Worm (Caenorhabditis elegans) whole organism, mixed stage, embryonic: ENCODE results near the gene arrd-14.

Source experiments
- nhr-12 ChIP-seq: fragments of 150-350 bp; optimal IDR thresholded peaks from 2 replicates; lab custom pipeline; 2014; ENCODE audit warnings: missing biosample characterization, missing genetic modification characterization
- nhr-237 ChIP-seq: fragments of 150-350 bp; optimal IDR thresholded peaks from 2 replicates; lab custom pipeline; 2014; ENCODE audit warnings: missing biosample characterization, missing genetic modification characterization
- unc-39 ChIP-seq: fragments of 150-350 bp; optimal IDR thresholded peaks from 2 replicates; lab custom pipeline; 2014; ENCODE audit warnings: missing biosample characterization, missing genetic modification characterization

- no peak for TF ChIP-seq nhr-12 (tag; lab: Kevin White, UChicago)
- TF ChIP-seq unc-39 (tag; lab: Kevin White, UChicago) = no peak
- no peak for TF ChIP-seq nhr-237 (tag; lab: Kevin White, UChicago)
Observed at ce11 chrII:13729416-13729815, 22.7 kb upstream of the arrd-14 start, which contains the start of gene Y54G9A.9.
